Worm (Caenorhabditis elegans) whole organism, L4/young adult: Measurements from ENCODE around the gene chhy-1.

Experiments used
- W03F9.2 ChIP-seq: fragments of 150-350 bp; optimal IDR thresholded peaks from 2 replicates; lab custom pipeline; 2014; ENCODE audit warnings: missing biosample characterization, missing genetic modification characterization
- dao-5 ChIP-seq: sonication (generic microtip); optimal IDR thresholded peaks from 2 replicates; lab custom pipeline; 2016; ENCODE audit warnings: missing genotype, missing genetic modification characterization, moderate library complexity, missing compliant biosample characterization
- him-1 ChIP-seq: sonication (generic microtip); optimal IDR thresholded peaks from 2 replicates; lab custom pipeline; 2016; ENCODE audit warnings: missing genotype, missing genetic modification reagents, missing genetic modification characterization, missing compliant biosample characterization

Gene chhy-1

DNA sequence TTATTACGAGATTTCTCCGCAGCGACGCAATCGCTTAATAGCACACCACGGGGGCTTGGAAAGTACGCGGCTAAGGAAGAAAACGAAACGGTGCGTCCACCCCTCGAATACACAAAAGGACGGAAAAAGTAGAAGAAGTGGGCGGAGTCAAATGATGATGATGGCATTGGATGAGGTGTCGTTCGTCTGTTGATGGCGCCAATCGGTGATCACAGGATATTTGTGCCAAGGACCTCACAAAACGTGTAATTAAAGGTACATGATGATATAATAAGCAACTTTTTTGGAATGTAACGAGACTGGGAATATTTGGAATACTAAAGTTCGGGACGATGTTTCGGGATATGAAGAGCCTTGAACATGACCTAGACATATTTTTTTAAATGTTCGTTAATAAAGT lies 17.0 kb upstream of the chhy-1 start, which contains the start of gene cutl-12:
cutl-12 (minus strand) TSS at position 101 of the 400 bp plus-strand sequence.
- TF ChIP-seq him-1 (tag; lab: Kevin White, UChicago) (no peak), W03F9.2 (tag; lab: Kevin White, UChicago) (no peak), dao-5 (tag; lab: Kevin White, UChicago) (no peak)

DNA sequence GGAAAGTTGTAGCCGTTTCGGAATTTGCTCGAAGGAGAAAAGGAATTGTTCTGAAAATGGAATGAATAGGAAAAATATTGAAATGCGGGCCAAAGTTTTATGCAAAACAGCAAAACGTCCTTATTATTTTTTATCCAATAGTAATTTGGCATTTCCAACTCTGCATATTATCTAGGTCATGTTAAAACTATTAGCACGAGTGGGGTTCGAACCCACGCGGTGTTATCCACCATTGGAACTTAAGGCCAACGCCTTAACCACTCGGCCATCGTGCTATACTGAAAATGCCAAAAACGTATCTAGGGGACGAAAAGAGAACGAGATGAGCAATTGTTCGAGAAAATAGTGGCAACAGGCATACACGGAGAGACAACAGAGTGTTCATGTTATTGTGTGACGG lies 14.3 kb upstream of the chhy-1 start:
- TF ChIP-seq W03F9.2 (tag; lab: Kevin White, UChicago) (no peak), him-1 (tag; lab: Kevin White, UChicago) (no peak), dao-5 (tag; lab: Kevin White, UChicago) (no peak)

DNA sequence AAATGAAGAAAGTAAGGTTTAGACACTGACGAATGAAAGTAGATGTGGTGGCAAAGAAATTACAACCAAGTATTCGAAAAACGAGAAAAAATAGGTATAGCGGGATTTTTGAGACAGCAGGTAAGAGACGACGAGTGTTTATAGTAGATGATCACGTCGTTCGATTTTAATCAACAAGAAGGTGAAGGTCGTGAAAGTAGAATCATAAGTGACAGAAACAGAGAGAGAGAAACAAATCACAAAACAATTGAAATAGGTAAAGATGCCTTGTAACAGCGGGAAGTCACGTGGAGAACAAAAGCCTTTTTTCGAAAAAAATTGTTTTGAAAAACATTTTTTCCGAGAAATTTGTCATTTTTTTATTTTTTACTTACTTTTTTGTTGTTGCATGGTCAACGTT lies 12.7 kb upstream of the chhy-1 start, which contains the start of gene T22C8.6:
T22C8.6 (minus strand) TSS at position 194 of the 400 bp plus-strand sequence.
- TF ChIP-seq W03F9.2 (tag; lab: Kevin White, UChicago) = no peak
- TF ChIP-seq dao-5 (tag; lab: Kevin White, UChicago) = no peak
- TF ChIP-seq him-1 (tag; lab: Kevin White, UChicago) = no peak

DNA sequence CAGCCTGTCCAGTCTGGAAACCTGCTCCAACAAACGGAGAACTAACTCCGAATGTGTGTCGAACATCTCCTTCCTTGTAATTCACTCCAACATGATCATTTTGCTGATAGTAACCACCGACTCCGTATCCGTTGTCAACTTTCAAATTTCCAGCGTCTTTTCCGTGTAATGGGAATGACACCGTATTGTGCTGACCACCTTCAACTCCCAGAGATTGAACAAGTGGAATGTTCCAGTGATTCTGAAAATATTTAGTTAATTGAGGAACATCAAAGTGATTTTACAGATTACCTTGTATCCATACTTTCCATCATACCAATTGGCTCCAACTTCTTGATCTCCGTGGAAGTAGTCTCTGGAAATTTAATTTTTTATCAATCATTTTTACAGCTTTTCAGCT lies 10.5 kb upstream of the chhy-1 start:
- TF ChIP-seq W03F9.2 (tag; lab: Kevin White, UChicago) (no peak), dao-5 (tag; lab: Kevin White, UChicago) (no peak), him-1 (tag; lab: Kevin White, UChicago) (no peak)

DNA sequence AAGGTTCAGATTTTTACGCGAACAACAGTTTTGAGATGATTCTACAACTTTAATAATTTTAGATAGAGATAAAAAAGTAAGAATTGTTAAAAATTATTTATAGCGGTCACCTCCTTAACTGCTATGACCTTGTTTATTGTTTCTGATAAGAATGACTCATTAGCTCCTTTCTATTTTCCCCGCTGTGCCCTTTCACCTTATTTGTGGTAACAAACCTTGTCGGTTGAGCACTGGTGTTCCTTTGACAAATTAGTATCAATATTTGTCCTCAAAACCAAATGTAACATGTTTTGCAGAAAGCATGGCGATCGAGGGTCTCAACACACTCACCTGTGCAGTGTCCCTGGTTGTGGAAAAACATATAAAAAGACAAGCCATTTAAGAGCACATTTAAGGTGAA lies 9.2 kb upstream of the chhy-1 start:
- TF ChIP-seq him-1 (tag; lab: Kevin White, UChicago) (no peak), W03F9.2 (tag; lab: Kevin White, UChicago) (no peak), dao-5 (tag; lab: Kevin White, UChicago) (no peak)

DNA sequence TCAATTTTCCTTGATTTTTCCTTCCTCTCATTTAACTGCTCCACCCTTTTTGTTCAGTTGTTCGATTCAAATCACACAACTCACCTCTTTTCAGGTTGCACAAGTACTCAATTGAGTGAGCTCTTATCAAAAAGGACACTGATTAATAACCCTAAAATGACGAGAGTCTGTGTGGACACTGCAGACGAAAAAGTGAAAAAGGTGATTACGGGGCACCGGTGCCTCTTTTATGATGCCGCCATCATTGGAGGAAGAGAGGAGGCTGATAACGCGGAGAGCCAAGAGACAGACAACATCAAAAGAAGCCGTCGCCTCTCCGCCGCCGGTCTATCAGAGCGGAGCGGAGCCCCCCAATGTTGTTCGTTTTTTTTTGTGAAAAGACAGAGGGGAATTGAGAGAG lies 7.7 kb upstream of the chhy-1 start, which contains the start of gene sptf-2:
sptf-2 (plus strand) TSS at position 297 of the 400 bp plus-strand sequence.
- TF ChIP-seq W03F9.2 (tag; lab: Kevin White, UChicago) (no peak), dao-5 (tag; lab: Kevin White, UChicago) (no peak), him-1 (tag; lab: Kevin White, UChicago) (no peak)

DNA sequence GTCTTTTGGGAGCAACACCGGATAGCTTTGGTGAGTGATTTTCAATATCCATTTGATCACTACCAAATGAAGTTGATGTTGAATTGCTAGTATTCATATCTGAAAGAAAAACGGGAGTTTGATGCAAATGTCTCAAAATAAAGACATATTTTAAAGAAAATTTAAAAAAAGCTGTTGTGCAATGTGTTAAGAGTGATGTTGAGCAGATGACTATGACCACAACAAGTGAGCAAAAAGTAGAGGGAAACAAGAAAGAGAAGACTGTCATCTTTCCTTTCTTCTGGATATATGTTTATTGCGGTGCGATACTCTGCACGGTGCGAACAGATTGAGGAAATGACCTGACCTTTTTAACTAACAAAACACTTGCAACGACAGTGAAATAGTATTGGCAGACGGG lies 6.0 kb upstream of the chhy-1 start, which contains the start of gene T22C8.4:
T22C8.4 (minus strand) TSS at position 101 of the 400 bp plus-strand sequence.
- TF ChIP-seq him-1 (tag; lab: Kevin White, UChicago) (no peak), W03F9.2 (tag; lab: Kevin White, UChicago) (no peak), dao-5 (tag; lab: Kevin White, UChicago) (no peak)

DNA sequence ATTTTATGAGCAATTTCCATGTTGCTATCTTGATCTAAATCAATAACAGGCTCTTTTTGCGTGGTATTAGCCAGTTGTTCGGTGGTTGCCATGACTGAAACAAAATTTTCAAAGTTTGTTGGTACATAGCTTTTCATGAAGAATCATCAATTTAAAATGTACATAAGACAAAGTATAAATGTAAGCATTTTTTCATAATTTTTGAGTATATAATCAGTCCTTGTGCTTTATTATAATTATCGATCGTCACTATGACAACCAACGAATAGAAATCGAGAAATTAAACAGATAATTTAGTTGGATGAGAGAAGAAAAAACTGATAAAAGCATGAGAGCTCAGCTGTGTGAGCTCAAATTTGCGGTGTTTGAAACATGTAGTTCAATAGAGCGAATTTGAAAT lies 4.5 kb upstream of the chhy-1 start, which contains the start of gene T22C8.3:
T22C8.3 (minus strand) TSS at position 101 of the 400 bp plus-strand sequence.
- no peak for TF ChIP-seq dao-5 (tag; lab: Kevin White, UChicago)
- TF ChIP-seq him-1 (tag; lab: Kevin White, UChicago) = no peak
- TF ChIP-seq W03F9.2 (tag; lab: Kevin White, UChicago) = no peak

DNA sequence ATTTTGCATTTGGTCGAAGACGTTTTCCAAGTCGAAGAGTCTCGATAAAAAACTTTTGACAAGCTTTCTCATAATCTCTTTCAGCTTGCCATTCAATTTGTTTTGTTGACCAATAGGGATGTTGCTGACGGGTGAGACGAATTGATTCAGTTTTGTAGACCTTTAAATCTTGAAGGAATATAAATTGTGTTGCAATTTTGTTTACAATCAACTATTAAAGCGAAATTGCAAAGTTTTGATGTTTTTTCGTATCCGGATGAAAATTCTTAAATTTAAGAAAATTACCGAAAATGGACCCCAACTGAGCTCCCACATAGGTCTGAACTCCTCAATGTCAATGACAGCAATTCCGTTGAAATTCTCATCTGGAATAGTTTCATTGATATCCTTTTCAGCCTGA lies 1.3 kb downstream of the chhy-1 start:
- TF ChIP-seq W03F9.2 (tag; lab: Kevin White, UChicago) = no peak

DNA sequence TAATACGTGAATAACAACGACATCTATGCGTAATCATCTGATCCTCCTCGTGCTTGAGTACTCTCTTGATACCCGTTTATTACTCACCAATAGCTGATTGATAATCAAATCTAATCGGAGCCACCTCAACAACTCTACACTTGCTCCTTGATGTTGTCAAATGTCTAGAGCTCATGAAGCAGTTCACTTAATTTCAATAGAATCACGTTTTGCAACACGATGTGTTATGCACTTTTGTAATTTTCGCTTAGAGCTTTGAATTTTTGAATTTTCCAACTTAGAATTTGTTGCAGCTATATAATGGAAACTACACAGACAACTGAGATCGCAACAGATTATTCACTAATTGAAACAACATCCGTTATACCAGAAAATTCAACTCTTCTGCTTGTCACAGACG lies 4.9 kb downstream of the chhy-1 start, which contains the start of gene T22C8.1:
T22C8.1 (plus strand) TSS at position 301 of the 400 bp plus-strand sequence.
- TF ChIP-seq him-1 (tag; lab: Kevin White, UChicago) = no peak
- no peak for TF ChIP-seq dao-5 (tag; lab: Kevin White, UChicago)
- no peak for TF ChIP-seq W03F9.2 (tag; lab: Kevin White, UChicago)

DNA sequence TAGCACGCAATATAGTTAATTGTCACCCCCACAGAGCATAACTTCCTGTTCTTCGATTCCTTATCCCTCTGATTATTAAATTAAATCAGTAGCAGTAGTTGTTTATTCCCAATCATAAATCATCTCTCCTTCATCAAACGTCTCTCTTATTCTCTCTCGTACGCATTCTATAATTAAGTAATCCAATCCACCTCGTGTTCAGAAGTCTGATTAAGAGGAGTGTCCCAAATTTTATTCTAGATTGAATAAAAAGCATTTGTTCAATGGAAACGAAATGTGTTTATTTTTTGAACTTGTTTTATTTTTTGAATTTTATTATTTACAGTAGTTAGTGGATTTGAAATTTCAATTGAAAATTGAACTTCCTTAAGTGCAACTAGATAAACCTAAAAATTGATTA lies 6.1 kb downstream of the chhy-1 start:
- no peak for TF ChIP-seq him-1 (tag; lab: Kevin White, UChicago)

DNA sequence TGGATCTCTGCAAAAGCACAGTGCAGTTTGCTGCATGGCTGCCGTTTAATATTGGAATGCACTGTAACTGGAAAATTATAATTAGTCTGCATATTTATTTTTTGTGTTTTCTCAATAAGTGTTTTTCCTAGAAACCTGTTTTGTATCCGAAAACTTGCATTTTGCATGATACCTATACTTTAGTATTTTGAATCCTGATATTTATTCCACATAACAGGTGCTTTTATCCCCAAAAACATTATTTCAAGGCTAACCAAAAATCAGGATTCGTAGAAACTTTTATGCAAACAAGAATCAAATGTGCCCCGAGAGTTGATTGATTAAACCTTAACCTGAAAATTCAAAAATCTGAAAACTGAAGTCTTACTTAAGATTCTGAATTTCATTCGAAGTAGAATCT lies 6.8 kb downstream of the chhy-1 start:
- TF ChIP-seq him-1 (tag; lab: Kevin White, UChicago) (no peak), dao-5 (tag; lab: Kevin White, UChicago) (no peak), W03F9.2 (tag; lab: Kevin White, UChicago) (no peak)

DNA sequence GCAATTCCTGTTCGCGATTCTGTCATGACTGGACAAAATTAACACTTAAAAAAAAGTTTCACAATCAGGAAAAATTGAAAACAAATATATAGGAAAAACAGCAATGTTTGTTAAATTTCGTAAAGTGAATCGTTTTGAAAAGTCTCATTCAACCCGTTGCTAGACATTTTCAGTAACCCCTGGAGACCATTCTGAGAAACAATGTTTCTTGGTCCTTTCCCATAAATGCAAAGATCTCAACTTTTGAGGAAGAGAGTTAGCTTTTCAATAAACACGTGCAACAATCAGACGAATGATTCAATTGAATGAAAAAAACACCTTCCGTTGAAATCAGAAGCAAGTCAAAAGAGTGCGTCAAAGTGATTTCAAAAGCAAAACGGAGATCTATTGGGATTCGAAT lies 7.3 kb downstream of the chhy-1 start, which contains the start of gene F28C6.9:
F28C6.9 (minus strand) TSS at position 101 of the 400 bp plus-strand sequence.
- TF ChIP-seq W03F9.2 (tag; lab: Kevin White, UChicago) (no peak), him-1 (tag; lab: Kevin White, UChicago) (no peak), dao-5 (tag; lab: Kevin White, UChicago) (no peak)

DNA sequence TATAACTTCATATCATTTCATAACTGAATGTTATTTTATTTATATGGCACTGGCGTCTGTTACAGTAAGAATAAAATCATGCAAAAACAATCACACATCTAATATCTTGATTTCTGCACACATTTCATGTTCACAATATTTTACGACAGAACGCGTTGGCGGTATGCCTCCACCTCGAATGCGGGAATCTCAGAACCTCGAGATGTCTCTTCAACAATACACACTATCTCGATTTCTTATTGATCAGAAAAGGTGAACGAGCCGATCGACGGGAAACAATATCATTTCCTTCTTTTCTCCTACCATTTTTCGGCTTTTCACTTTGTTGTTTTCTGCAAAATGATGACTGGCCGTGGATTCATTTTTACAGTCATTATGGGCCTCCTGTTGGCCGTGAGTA lies 9.8 kb downstream of the chhy-1 start, which contains the start of gene F28C6.10:
F28C6.10 (plus strand) TSS at position 301 of the 400 bp plus-strand sequence.
- TF ChIP-seq him-1 (tag; lab: Kevin White, UChicago) (no peak), W03F9.2 (tag; lab: Kevin White, UChicago) (no peak), dao-5 (tag; lab: Kevin White, UChicago) (no peak)
